Fruit fly (Drosophila melanogaster) whole organism, prepupa: ENCODE data around the gene Bem46.

Experiments used
- CG10631 ChIP-seq: fragments of 200-800 bp; sonication (Bioruptor generic); optimal IDR thresholded peaks from 2 replicates; lab custom pipeline; 2016; ENCODE audit warnings: missing biosample characterization, missing genetic modification characterization
- CG10669 ChIP-seq: fragments of 200-800 bp; sonication (Bioruptor generic); optimal IDR thresholded peaks from 3 replicates; lab custom pipeline; 2018; ENCODE audit warnings: missing biosample characterization, mild to moderate bottlenecking, missing genetic modification characterization, moderate library complexity
- CG11294 ChIP-seq: fragments of 200-800 bp; sonication (Bioruptor generic); IDR thresholded peaks from 2 replicates; pipeline ENCODE4 v1.3.6; 2022; ENCODE audit warnings: missing biosample characterization, missing genetic modification characterization
- CG11762 ChIP-seq: fragments of 200-800 bp; sonication (Bioruptor generic); optimal IDR thresholded peaks from 3 replicates; lab custom pipeline; 2016; ENCODE audit warnings: missing biosample characterization, missing genetic modification characterization; ENCODE audit not compliant: insufficient read depth
- CG11902 ChIP-seq: fragments of 200-800 bp; sonication (Bioruptor generic); optimal IDR thresholded peaks from 3 replicates; lab custom pipeline; 2016; ENCODE audit warnings: missing biosample characterization, missing genetic modification characterization
- CG1621 ChIP-seq: fragments of 200-800 bp; sonication (Bioruptor generic); optimal IDR thresholded peaks from 3 replicates; lab custom pipeline; 2018; ENCODE audit warnings: missing biosample characterization, mild to moderate bottlenecking, missing genetic modification characterization
- CG16779 ChIP-seq: fragments of 200-800 bp; sonication (Bioruptor generic); optimal IDR thresholded peaks from 3 replicates; lab custom pipeline; 2017; ENCODE audit warnings: missing biosample characterization, mild to moderate bottlenecking, missing genetic modification characterization
- CG31627 ChIP-seq: fragments of 200-800 bp; sonication (Bioruptor generic); optimal IDR thresholded peaks from 3 replicates; lab custom pipeline; 2016; ENCODE audit warnings: missing biosample characterization, missing genetic modification characterization
- CG32006 ChIP-seq: fragments of 200-800 bp; sonication (Bioruptor generic); optimal IDR thresholded peaks from 3 replicates; lab custom pipeline; 2017; ENCODE audit warnings: missing biosample characterization, mild to moderate bottlenecking, missing genetic modification characterization
- CG34406 ChIP-seq: fragments of 200-800 bp; sonication (Bioruptor generic); optimal IDR thresholded peaks from 3 replicates; lab custom pipeline; 2016; ENCODE audit warnings: missing biosample characterization, missing genetic modification characterization
- CG3919 ChIP-seq: fragments of 200-800 bp; sonication (Bioruptor generic); optimal IDR thresholded peaks from 3 replicates; lab custom pipeline; 2016; ENCODE audit warnings: missing biosample characterization, missing genetic modification characterization
- CG4318 ChIP-seq: fragments of 200-800 bp; sonication (Bioruptor generic); optimal IDR thresholded peaks from 3 replicates; lab custom pipeline; 2017; ENCODE audit warnings: missing biosample characterization, mild to moderate bottlenecking, missing genetic modification characterization
- CG6163 ChIP-seq: fragments of 200-800 bp; sonication (Bioruptor generic); IDR thresholded peaks from 3 replicates; pipeline ENCODE4 v1.3.6; 2022; ENCODE audit warnings: missing biosample characterization, missing genetic modification characterization
- CG6276 ChIP-seq: fragments of 200-800 bp; sonication (Bioruptor generic); optimal IDR thresholded peaks from 2 replicates; lab custom pipeline; 2017; ENCODE audit warnings: missing biosample characterization, mild to moderate bottlenecking, missing genetic modification characterization
- CG6808 ChIP-seq: fragments of 200-800 bp; sonication (Bioruptor generic); optimal IDR thresholded peaks from 3 replicates; lab custom pipeline; 2017; ENCODE audit warnings: missing biosample characterization, missing genetic modification characterization, mild to moderate bottlenecking, moderate library complexity, missing genetic modification reagents
- CG6854 ChIP-seq: fragments of 200-800 bp; sonication (Bioruptor generic); optimal IDR thresholded peaks from 2 replicates; lab custom pipeline; 2017; ENCODE audit warnings: missing biosample characterization, mild to moderate bottlenecking, missing genetic modification characterization
- CG7368 ChIP-seq: fragments of 200-800 bp; sonication (Bioruptor generic); optimal IDR thresholded peaks from 3 replicates; lab custom pipeline; 2016; ENCODE audit warnings: missing biosample characterization, missing genetic modification characterization
- CG8119 ChIP-seq: fragments of 200-800 bp; sonication (Bioruptor generic); IDR thresholded peaks from 3 replicates; pipeline ENCODE4 v1.3.6; 2022; ENCODE audit warnings: missing biosample characterization, missing genetic modification characterization
- CG8319 ChIP-seq: fragments of 200-800 bp; sonication (Bioruptor generic); optimal IDR thresholded peaks from 3 replicates; lab custom pipeline; 2016; ENCODE audit warnings: missing biosample characterization, missing genetic modification characterization
- CG8632 ChIP-seq: fragments of 200-800 bp; sonication (Bioruptor generic); optimal IDR thresholded peaks from 3 replicates; lab custom pipeline; 2016; ENCODE audit warnings: missing biosample characterization, missing genetic modification characterization
- Eip75B ChIP-seq: fragments of 200-800 bp; sonication (Bioruptor generic); optimal IDR thresholded peaks from 3 replicates; lab custom pipeline; 2016; ENCODE audit warnings: missing biosample characterization, missing genetic modification characterization
- Eip78C ChIP-seq: fragments of 200-800 bp; sonication (Bioruptor generic); peaks from one replicate; lab custom pipeline; 2016; ENCODE audit warnings: missing biosample characterization, missing genetic modification characterization
- Eip93F ChIP-seq: fragments of 200-800 bp; sonication (Bioruptor generic); optimal IDR thresholded peaks from 2 replicates; lab custom pipeline; 2016; ENCODE audit warnings: missing biosample characterization, mild to moderate bottlenecking, missing genetic modification characterization
- Gug ChIP-seq: fragments of 200-800 bp; sonication (Bioruptor generic); IDR thresholded peaks from 2 replicates; pipeline ENCODE4 v1.3.6; 2022; ENCODE audit warnings: missing biosample characterization, missing genetic modification characterization
- Hr39 ChIP-seq: fragments of 200-800 bp; sonication (Bioruptor generic); optimal IDR thresholded peaks from 2 replicates; lab custom pipeline; 2016; ENCODE audit warnings: missing biosample characterization, missing genetic modification characterization
- Lpt ChIP-seq: fragments of 200-800 bp; sonication (Bioruptor generic); optimal IDR thresholded peaks from 3 replicates; lab custom pipeline; 2016; ENCODE audit warnings: missing biosample characterization, missing genetic modification characterization
- Met ChIP-seq: fragments of 200-800 bp; sonication (Bioruptor generic); optimal IDR thresholded peaks from 3 replicates; lab custom pipeline; 2016; ENCODE audit warnings: missing biosample characterization, missing genetic modification characterization
- OdsH ChIP-seq: fragments of 200-800 bp; sonication (Bioruptor generic); optimal IDR thresholded peaks from 3 replicates; lab custom pipeline; 2016; ENCODE audit warnings: missing biosample characterization, missing genetic modification characterization
- Smox ChIP-seq: fragments of 200-800 bp; sonication (Bioruptor generic); optimal IDR thresholded peaks from 3 replicates; lab custom pipeline; 2016; ENCODE audit warnings: missing biosample characterization, missing genetic modification characterization
- Sox102F ChIP-seq: fragments of 200-800 bp; sonication (Bioruptor generic); optimal IDR thresholded peaks from 2 replicates; lab custom pipeline; 2016; ENCODE audit warnings: missing biosample characterization, mild to moderate bottlenecking, missing genetic modification characterization
- Sox14 ChIP-seq: fragments of 200-800 bp; sonication (Bioruptor generic); optimal IDR thresholded peaks from 3 replicates; lab custom pipeline; 2016; ENCODE audit warnings: missing biosample characterization, missing genetic modification characterization
- achi ChIP-seq: fragments of 200-800 bp; sonication (Bioruptor generic); optimal IDR thresholded peaks from 3 replicates; lab custom pipeline; 2016; ENCODE audit warnings: missing biosample characterization, missing genetic modification characterization
- acj6 ChIP-seq: fragments of 200-800 bp; sonication (Bioruptor generic); optimal IDR thresholded peaks from 3 replicates; lab custom pipeline; 2016; ENCODE audit warnings: missing biosample characterization, missing genetic modification characterization
- cyc ChIP-seq: fragments of 200-800 bp; sonication (Bioruptor generic); optimal IDR thresholded peaks from 3 replicates; lab custom pipeline; 2016; ENCODE audit warnings: missing biosample characterization, missing genetic modification characterization
- dsx ChIP-seq: fragments of 200-800 bp; optimal IDR thresholded peaks from 3 replicates; lab custom pipeline; 2019; ENCODE audit warnings: missing biosample characterization, mild to moderate bottlenecking, missing genetic modification characterization, moderate library complexity; ENCODE audit not compliant: poor library complexity, severe bottlenecking
- eg ChIP-seq: fragments of 200-800 bp; sonication (Bioruptor generic); IDR thresholded peaks from 3 replicates; pipeline ENCODE4 v1.3.6; 2022; ENCODE audit warnings: missing biosample characterization, missing genetic modification characterization
- esn ChIP-seq: fragments of 200-800 bp; sonication (Bioruptor generic); optimal IDR thresholded peaks from 2 replicates; lab custom pipeline; 2016; ENCODE audit warnings: missing biosample characterization, mild to moderate bottlenecking, missing genetic modification characterization, moderate library complexity
- fd59A ChIP-seq: fragments of 200-800 bp; sonication (Bioruptor generic); optimal IDR thresholded peaks from 2 replicates; lab custom pipeline; 2017; ENCODE audit warnings: missing biosample characterization, mild to moderate bottlenecking, missing genetic modification characterization, missing genetic modification reagents
- fd85E ChIP-seq: fragments of 200-800 bp; sonication (Bioruptor generic); optimal IDR thresholded peaks from 3 replicates; lab custom pipeline; 2016; ENCODE audit warnings: missing biosample characterization, missing genetic modification characterization
- lz ChIP-seq: fragments of 200-800 bp; sonication (Bioruptor generic); optimal IDR thresholded peaks from 3 replicates; lab custom pipeline; 2016; ENCODE audit warnings: missing biosample characterization, missing genetic modification characterization
- net ChIP-seq: fragments of 200-800 bp; sonication (Bioruptor generic); optimal IDR thresholded peaks from 3 replicates; lab custom pipeline; 2016; ENCODE audit warnings: missing biosample characterization, missing genetic modification characterization
- pdm3 ChIP-seq: fragments of 200-800 bp; sonication (Bioruptor generic); optimal IDR thresholded peaks from 3 replicates; lab custom pipeline; 2016; ENCODE audit warnings: missing biosample characterization, missing genetic modification characterization
- salr ChIP-seq, 2 experiments: fragments of 200-800 bp; sonication (Bioruptor generic); optimal IDR thresholded peaks; 3 replicates each; lab custom pipeline; 2016 to 2018; ENCODE audit warnings: missing biosample characterization in 2 of 2, missing genetic modification characterization in 2 of 2, mild to moderate bottlenecking in 1 of 2
- ss ChIP-seq, 2 experiments: fragments of 200-800 bp; sonication (Bioruptor generic); optimal IDR thresholded peaks; 2 replicates in 1 of 2; 3 replicates in 1 of 2; lab custom pipeline; 2017 to 2018; ENCODE audit warnings: mild to moderate bottlenecking in 2 of 2, missing biosample characterization in 2 of 2, missing genetic modification characterization in 2 of 2, moderate library complexity in 1 of 2
- svp ChIP-seq: fragments of 200-800 bp; sonication (Bioruptor generic); peaks from one replicate; lab custom pipeline; 2016; ENCODE audit warnings: missing biosample characterization, missing genetic modification characterization
- topi ChIP-seq: fragments of 200-800 bp; sonication (Bioruptor generic); optimal IDR thresholded peaks from 3 replicates; lab custom pipeline; 2016; ENCODE audit warnings: missing biosample characterization, missing genetic modification characterization

Bem46 gene

DNA sequence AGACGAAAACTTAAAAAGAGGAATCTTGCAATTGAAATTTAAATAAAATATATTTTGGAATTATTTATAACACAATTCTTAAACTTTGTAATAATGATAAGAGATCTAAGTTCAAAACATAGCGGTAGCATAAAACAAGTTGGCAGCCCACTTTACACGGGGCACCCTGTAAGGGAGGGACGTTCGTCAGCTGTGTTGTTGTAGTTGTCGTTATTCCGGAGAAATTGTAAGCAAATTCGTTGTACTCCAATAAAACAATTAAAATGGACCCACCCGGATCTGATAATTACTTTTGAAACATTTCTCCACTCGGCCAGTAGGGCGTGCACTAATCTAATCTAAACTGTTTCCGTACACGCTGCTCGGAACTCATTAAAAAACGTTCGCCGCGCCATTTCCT is 42.4 kb downstream of the Bem46 start, which contains the start of gene GABPI:
TSS of gene GABPI (plus strand) at position 190 of the 400 bp plus-strand sequence.
- TF ChIP-seq Hr39 (no peak), Smox (no peak), Sox102F (GFP tag; lab: Kevin White, UChicago) (no peak), CG8319 (GFP tag; lab: Kevin White, UChicago) (no peak), CG1621 (peak; percentile 64), CG6163 (peak; percentile 51; the same call in 2 of the 3 replicates), esn (GFP tag; lab: Kevin White, UChicago) (peak; percentile 35)

DNA sequence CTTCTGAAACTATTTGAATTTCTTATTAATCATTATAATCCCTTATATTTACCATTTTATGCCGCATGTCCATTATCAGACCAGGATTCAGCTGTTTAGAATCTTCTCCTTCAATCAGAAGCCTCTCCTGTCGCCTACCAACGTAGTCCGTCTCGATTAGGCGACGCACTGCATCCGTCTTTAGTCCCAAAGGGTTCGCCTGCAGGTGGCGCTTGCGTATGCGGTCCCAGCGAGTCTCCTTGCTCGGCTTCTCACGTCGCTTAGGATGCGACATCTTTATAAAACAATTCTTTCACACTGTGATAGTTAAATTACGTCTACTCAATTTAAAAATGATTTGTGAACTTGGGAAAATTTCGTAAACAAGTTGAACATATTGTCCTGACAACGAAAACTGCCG is 47.1 kb downstream of the Bem46 start, which contains the start of gene CG17258:
TSS of gene CG17258 (minus strand) at position 380 of the 400 bp plus-strand sequence.
- TF ChIP-seq Met (GFP tag; lab: Kevin White, UChicago), result no peak
- TF ChIP-seq net (GFP tag; lab: Kevin White, UChicago), result no peak
- no peak for TF ChIP-seq CG7368 (GFP tag; lab: Kevin White, UChicago)
- no peak for TF ChIP-seq CG11294 (GFP tag; lab: Robert Waterston, UW)
- no peak for TF ChIP-seq CG4318 (GFP tag; lab: Kevin White, UChicago)
- TF ChIP-seq Sox102F (GFP tag; lab: Kevin White, UChicago), result no peak
- no peak for TF ChIP-seq CG8632 (GFP tag; lab: Kevin White, UChicago)
- no peak for TF ChIP-seq Sox14
- no peak for TF ChIP-seq CG8119 (GFP tag; lab: Robert Waterston, UW)
- TF ChIP-seq, all 60 proteins: peak for 0

DNA sequence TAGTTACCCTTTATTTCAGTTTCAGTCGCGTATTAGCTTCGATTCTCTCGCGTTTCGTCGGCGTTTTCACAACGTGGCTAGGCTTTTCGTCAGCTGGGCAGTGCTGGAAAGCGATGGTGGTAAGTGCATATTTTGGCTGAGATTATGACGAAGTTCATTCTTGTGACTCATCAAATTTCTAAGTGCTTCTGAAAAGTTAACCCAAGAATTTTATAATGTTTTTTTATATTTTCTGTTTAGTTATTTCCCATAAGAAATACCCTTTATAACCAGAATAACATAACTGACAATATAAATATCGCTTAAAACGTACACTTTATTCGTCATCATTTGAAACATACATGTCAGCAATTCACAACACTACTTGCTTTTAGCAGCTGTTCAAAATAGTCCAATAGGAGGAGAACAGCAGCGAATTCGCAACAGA is 49.2 kb downstream of the Bem46 start, which contains the start of the genes CG17260 and SerRS:
TSS of gene CG17260 (plus strand) at position 78 of the 427 bp plus-strand sequence.
TSS of gene SerRS (minus strand) at position 251 of the 427 bp plus-strand sequence.
- no peak for TF ChIP-seq fd85E (GFP tag; lab: Kevin White, UChicago)
- peak; percentile 59 for TF ChIP-seq Eip93F (GFP tag; lab: Kevin White, UChicago)
- TF ChIP-seq svp (GFP tag; lab: Kevin White, UChicago), result peak; percentile 94
- TF ChIP-seq Eip75B, result no peak
- TF ChIP-seq CG1621, result peak; percentile 73
- peak; percentile 90 for TF ChIP-seq achi (GFP tag; lab: Kevin White, UChicago)
- TF ChIP-seq eg (GFP tag; lab: Robert Waterston, UW), result peak; percentile 92
- peak; percentile 69 for TF ChIP-seq CG6854
- peak; percentile 91 for TF ChIP-seq CG34406
- peak; percentile 95 for TF ChIP-seq pdm3 (GFP tag; lab: Kevin White, UChicago)
- peak; percentile 88 for TF ChIP-seq CG10669
- TF ChIP-seq OdsH (GFP tag; lab: Kevin White, UChicago), result peak; percentile 96
- TF ChIP-seq CG16779, result no peak
- TF ChIP-seq Lpt (GFP tag; lab: Kevin White, UChicago), result peak; percentile 92
- peak; percentile 96 for TF ChIP-seq esn (GFP tag; lab: Kevin White, UChicago)
- TF ChIP-seq cyc (GFP tag; lab: Kevin White, UChicago), result peak; percentile 95
- TF ChIP-seq topi (GFP tag; lab: Kevin White, UChicago), result peak; percentile 95
- no peak for TF ChIP-seq CG6276
- TF ChIP-seq salr (GFP tag; optimal IDR thresholded peaks at IDR 0.05; lab: Kevin White, UChicago), result peak in 1 of 2 experiments; percentile 70
- TF ChIP-seq CG6163, result peak; percentile 85
- peak; percentile 92 for TF ChIP-seq Smox
- TF ChIP-seq ss (GFP tag; optimal IDR thresholded peaks at IDR 0.05; lab: Kevin White, UChicago), result no peak
- peak; percentile 97 for TF ChIP-seq CG10631 (GFP tag; lab: Kevin White, UChicago)
- peak; percentile 97 for TF ChIP-seq CG31627
- TF ChIP-seq net (GFP tag; lab: Kevin White, UChicago), result peak; percentile 79
- TF ChIP-seq CG11902 (GFP tag; lab: Kevin White, UChicago), result peak; percentile 91
- no peak for TF ChIP-seq CG7368 (GFP tag; lab: Kevin White, UChicago)
- peak; percentile 91 for TF ChIP-seq Gug (GFP tag; lab: Robert Waterston, UW)
- peak; percentile 95 for TF ChIP-seq Sox14
- TF ChIP-seq acj6 (GFP tag; lab: Kevin White, UChicago), result peak; percentile 94
- peak; percentile 97 for TF ChIP-seq Eip78C (GFP tag; lab: Kevin White, UChicago)
- TF ChIP-seq CG32006 (GFP tag; lab: Kevin White, UChicago), result peak; percentile 94
- TF ChIP-seq lz, result peak; percentile 97
- TF ChIP-seq fd59A (GFP tag; lab: Kevin White, UChicago), result peak; percentile 70
- no peak for TF ChIP-seq CG4318 (GFP tag; lab: Kevin White, UChicago)
- TF ChIP-seq CG11762 (GFP tag; lab: Kevin White, UChicago), result peak; percentile 89
- TF ChIP-seq CG6808 (GFP tag; lab: Kevin White, UChicago), result peak; percentile 72
- peak; percentile 91 for TF ChIP-seq CG8319 (GFP tag; lab: Kevin White, UChicago)
- TF ChIP-seq CG3919 (GFP tag; lab: Kevin White, UChicago), result peak; percentile 94
- TF ChIP-seq Met (GFP tag; lab: Kevin White, UChicago), result no peak
- TF ChIP-seq Sox102F (GFP tag; lab: Kevin White, UChicago), result no peak
- no peak for TF ChIP-seq dsx (GFP tag; lab: Kevin White, UChicago)
